Worm (Caenorhabditis elegans) whole organism, midembryonic: ENCODE results near the gene R05A10.8.

ENCODE experiments used
- T22C8.4 ChIP-seq: fragments of 200-800 bp; sonication (Bioruptor generic); IDR thresholded peaks from 2 replicates; pipeline ENCODE4 v1.3.6; 2022; ENCODE audit warnings: missing genetic modification characterization, missing compliant biosample characterization
- cog-1 ChIP-seq: sonication (generic microtip); optimal IDR thresholded peaks from 2 replicates; lab custom pipeline; 2016; ENCODE audit warnings: missing genetic modification characterization, missing compliant biosample characterization
- tab-1 ChIP-seq: fragments of 200-800 bp; sonication (Bioruptor generic); IDR thresholded peaks from 2 replicates; pipeline ENCODE4 v1.3.6; 2022; ENCODE audit warnings: missing genetic modification characterization, missing compliant biosample characterization
- ztf-23 ChIP-seq: fragments of 200-800 bp; sonication (Bioruptor generic); IDR thresholded peaks from 2 replicates; pipeline ENCODE4 v1.3.6; 2022; ENCODE audit warnings: missing genetic modification reagents, missing genetic modification characterization, missing compliant biosample characterization
- ztf-29 ChIP-seq: fragments of 200-800 bp; sonication (Bioruptor generic); IDR thresholded peaks from 2 replicates; pipeline ENCODE4 v1.3.6; 2022; ENCODE audit warnings: missing genetic modification reagents, missing genetic modification characterization, missing compliant biosample characterization

- TF ChIP-seq ztf-23 (GFP tag; lab: Robert Waterston, UW) (no peak), cog-1 (tag; lab: Kevin White, UChicago) (no peak), tab-1 (GFP tag; lab: Robert Waterston, UW) (no peak), ztf-29 (GFP tag; lab: Robert Waterston, UW) (no peak), T22C8.4 (GFP tag; lab: Robert Waterston, UW) (no peak)
These were observed 51.7 kb downstream of the R05A10.8 start, which contains the start of gene ins-34 for ce11 chrIV:14106274-14106673.
